Worm (Caenorhabditis elegans): ENCODE measurements around the gene pcdr-1.

The pcdr-1 gene

ce11 chrX:15689244-15689643 is 22.7 kb downstream of the pcdr-1 start, which contains the start of gene C03H12.1:
Gene C03H12.1, plus strand, starts transcription at chrX:15689449.
- TF ChIP-seq nhr-23 (tag; optimal IDR thresholded peaks at IDR 0.05) (no peak), fkh-2 (tag; optimal IDR thresholded peaks at IDR 0.05) (no peak), elt-2 (tag; optimal IDR thresholded peaks at IDR 0.05) (peak; percentile 61), ztf-4 (tag; optimal IDR thresholded peaks at IDR 0.05) (no peak), unc-62 (GFP tag; optimal IDR thresholded peaks at IDR 0.05) (no peak), R02D3.7 (tag; optimal IDR thresholded peaks at IDR 0.05) (no peak), ceh-9 (tag; optimal IDR thresholded peaks at IDR 0.05) (no peak), mdl-1 (tag; optimal IDR thresholded peaks at IDR 0.05) (no peak), elt-3 (tag; optimal IDR thresholded peaks at IDR 0.05) (no peak), ceh-82 (tag; optimal IDR thresholded peaks at IDR 0.05) (no peak), hmg-11 (tag; optimal IDR thresholded peaks at IDR 0.05) (peak; percentile 1), pha-4 (tag; optimal IDR thresholded peaks at IDR 0.05) (peak; percentile 21), nhr-77 (tag; optimal IDR thresholded peaks at IDR 0.05) (no peak), pqm-1 (tag; optimal IDR thresholded peaks at IDR 0.05) (peak; percentile 61)

DNA sequence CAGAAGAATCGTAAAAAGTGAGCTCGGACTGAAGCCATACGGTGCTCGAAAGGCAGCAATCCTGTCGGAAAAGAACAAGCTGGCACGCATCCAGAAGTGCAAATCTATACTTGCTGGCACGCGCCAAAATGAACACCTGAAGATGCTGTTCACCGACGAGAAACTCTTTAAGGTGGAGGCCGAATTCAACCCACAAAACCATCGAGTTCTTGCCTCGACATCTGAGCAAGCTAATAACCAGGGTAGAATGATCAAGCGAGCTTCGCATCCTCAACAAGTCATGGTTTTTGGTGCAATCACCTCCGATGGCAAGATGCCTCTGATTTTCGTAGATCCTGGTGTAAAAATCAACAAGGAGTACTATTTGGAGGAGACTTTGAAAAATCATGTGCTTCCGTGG is 26.9 kb downstream of the pcdr-1 start:
- TF ChIP-seq egl-27 (tag; optimal IDR thresholded peaks at IDR 0.05) (no peak), nhr-77 (tag; optimal IDR thresholded peaks at IDR 0.05) (no peak), hmg-11 (tag; optimal IDR thresholded peaks at IDR 0.05) (no peak), mml-1 (tag; optimal IDR thresholded peaks at IDR 0.05) (no peak), ZK546.5 (tag; optimal IDR thresholded peaks at IDR 0.05) (no peak), ceh-9 (tag; optimal IDR thresholded peaks at IDR 0.05) (no peak), lsy-12 (tag; optimal IDR thresholded peaks at IDR 0.05) (no peak), unc-62 (GFP tag; optimal IDR thresholded peaks at IDR 0.05) (no peak), nhr-12 (tag; optimal IDR thresholded peaks at IDR 0.05) (no peak), nhr-76 (tag; optimal IDR thresholded peaks at IDR 0.05) (no peak)

DNA sequence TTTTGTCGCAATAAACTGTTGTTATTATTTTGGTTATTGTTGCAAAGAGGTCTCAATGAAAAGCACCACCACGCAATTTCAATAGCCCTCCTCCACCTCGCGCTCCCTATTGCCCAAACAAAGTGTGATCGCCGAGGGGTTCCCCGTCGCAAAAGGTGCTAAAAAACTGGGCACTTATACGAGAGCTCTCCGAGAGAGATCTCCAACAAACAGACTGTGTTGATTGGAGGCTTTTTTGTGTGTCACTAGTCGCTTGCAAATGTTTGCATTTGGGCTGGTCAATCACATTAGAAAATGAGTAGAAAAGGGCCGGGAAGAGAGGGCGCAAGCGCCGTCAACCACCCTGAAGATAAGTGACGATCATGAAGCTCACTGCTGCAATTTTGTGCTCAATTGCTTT is 29.8 kb downstream of the pcdr-1 start, which contains the start of gene ZK662.2:
ZK662.2 (plus strand) TSS at position 301 of the 400 bp plus-strand sequence.
- TF ChIP-seq unc-62 (GFP tag; optimal IDR thresholded peaks at IDR 0.05): no peak
- no peak for TF ChIP-seq ama-1 (optimal IDR thresholded peaks at IDR 0.05)
- no peak for TF ChIP-seq snpc-4 (tag; optimal IDR thresholded peaks at IDR 0.05)
- peak; percentile 39 for TF ChIP-seq pha-4 (tag; optimal IDR thresholded peaks at IDR 0.05)

DNA sequence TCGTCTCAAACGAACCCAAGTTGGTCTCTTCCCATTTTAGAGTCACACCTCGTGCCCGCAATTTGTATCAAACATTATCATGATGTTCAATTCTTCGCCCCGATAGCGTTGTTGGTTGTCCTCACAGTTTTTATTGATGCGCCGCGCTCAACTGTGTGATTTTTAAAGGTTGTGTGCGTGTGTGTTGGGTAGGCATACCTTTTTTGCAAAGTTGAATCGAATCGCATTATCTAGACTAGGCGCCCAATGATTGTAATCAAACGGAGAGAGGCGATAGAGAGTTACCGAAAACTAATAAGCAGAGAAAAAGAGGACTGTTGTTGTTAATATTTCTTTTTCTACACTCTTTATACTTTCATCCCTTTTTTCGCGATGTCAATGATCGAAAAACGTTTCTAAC is 33.7 kb downstream of the pcdr-1 start:
- TF ChIP-seq lin-15B (tag; optimal IDR thresholded peaks at IDR 0.05) (no peak), nhr-23 (tag; optimal IDR thresholded peaks at IDR 0.05) (peak; percentile 29), ztf-11 (tag; optimal IDR thresholded peaks at IDR 0.05) (no peak), nhr-43 (tag; optimal IDR thresholded peaks at IDR 0.05; ENCODE audit: poor library complexity, severe bottlenecking) (no peak), fkh-2 (tag; optimal IDR thresholded peaks at IDR 0.05) (no peak), ama-1 (optimal IDR thresholded peaks at IDR 0.05) (no peak), nhr-12 (tag; optimal IDR thresholded peaks at IDR 0.05) (no peak), unc-62 (GFP tag; optimal IDR thresholded peaks at IDR 0.05) (no peak), pqm-1 (tag; optimal IDR thresholded peaks at IDR 0.05) (peak; percentile 48), nhr-28 (tag; optimal IDR thresholded peaks at IDR 0.05) (no peak), pha-4 (tag; optimal IDR thresholded peaks at IDR 0.05) (peak; percentile 50), aly-2 (tag; optimal IDR thresholded peaks at IDR 0.05) (no peak), fos-1 (tag; optimal IDR thresholded peaks at IDR 0.05) (no peak), lin-39 (tag; optimal IDR thresholded peaks at IDR 0.05) (no peak), ceh-28 (tag; optimal IDR thresholded peaks at IDR 0.05) (peak; percentile 9), nhr-77 (tag; optimal IDR thresholded peaks at IDR 0.05) (no peak), tbx-2 (tag; optimal IDR thresholded peaks at IDR 0.05) (no peak), skn-1 (tag; optimal IDR thresholded peaks at IDR 0.05) (no peak), elt-1 (tag; optimal IDR thresholded peaks at IDR 0.05) (peak; percentile 10), ceh-82 (tag; optimal IDR thresholded peaks at IDR 0.05) (no peak), sea-2 (GFP tag; optimal IDR thresholded peaks at IDR 0.05) (no peak), ceh-9 (tag; optimal IDR thresholded peaks at IDR 0.05) (no peak), nfya-1 (tag; optimal IDR thresholded peaks at IDR 0.05; ENCODE audit: insufficient read depth) (no peak), lsy-12 (tag; optimal IDR thresholded peaks at IDR 0.05) (no peak), nhr-25 (tag; optimal IDR thresholded peaks at IDR 0.05) (no peak), jun-1 (tag; optimal IDR thresholded peaks at IDR 0.05) (no peak), elt-3 (tag; optimal IDR thresholded peaks at IDR 0.05) (no peak), nhr-76 (tag; optimal IDR thresholded peaks at IDR 0.05) (no peak), snpc-4 (tag; optimal IDR thresholded peaks at IDR 0.05) (no peak), elt-2 (tag; optimal IDR thresholded peaks at IDR 0.05) (peak; percentile 77), daf-12 (tag; optimal IDR thresholded peaks at IDR 0.05) (no peak)

Data from whole organism, L3 larva.